Fruit fly (Drosophila melanogaster) ovary, adult (tissue): ENCODE measurements around the gene CG13699.

ENCODE experiments used
- CG17801 ChIP-seq: fragments of 200-800 bp; optimal IDR thresholded peaks from 2 replicates; lab custom pipeline; 2019; ENCODE audit warnings: missing biosample characterization, mild to moderate bottlenecking, missing genetic modification characterization, moderate library complexity; ENCODE audit not compliant: partially characterized antibody

Gene CG13699

dm6 chr3L:18112669-18113068, 49.7 kb downstream of the CG13699 start, which contains the start of the genes CG32195 and CG7341:
Gene CG32195, plus strand, starts transcription at chr3L:18112959.
Gene CG7341, plus strand, starts transcription at chr3L:18112959.
- TF ChIP-seq CG17801 (GFP tag; lab: Kevin White, UChicago) = no peak

- TF ChIP-seq CG17801 (GFP tag; lab: Kevin White, UChicago) = no peak
Observed at dm6 chr3L:18109459-18109863, 52.9 kb downstream of the CG13699 start, which contains the start of the genes Polr3D and mus304. Gene Polr3D, minus strand, starts transcription at chr3L:18109574. Gene mus304, plus strand, starts transcription at chr3L:18109814.

dm6 chr3L:18106021-18106944, 56.0 kb downstream of the CG13699 start, which contains the start of the genes CG13698 and mRpS26:
Gene CG13698, minus strand, starts transcription at chr3L:18106149.
Gene mRpS26, plus strand, starts transcription at chr3L:18106579.
- TF ChIP-seq CG17801 (GFP tag; lab: Kevin White, UChicago) = no peak

- TF ChIP-seq CG17801 (GFP tag; lab: Kevin White, UChicago) = no peak
Observed at dm6 chr3L:18105343-18106020, 56.8 kb downstream of the CG13699 start.
